Fruit fly (Drosophila melanogaster) whole organism, embryonic: ENCODE data around the gene CG34453.

ENCODE experiments used
- Ada2b ChIP-seq: fragments of 200-800 bp; sonication (Bioruptor generic); IDR thresholded peaks from 2 replicates; pipeline ENCODE4 v1.3.6; 2022; ENCODE audit warnings: missing biosample characterization, missing genetic modification characterization
- Adf1 ChIP-seq: fragments of 200-800 bp; sonication (Bioruptor generic); IDR thresholded peaks from 2 replicates; pipeline ENCODE4 v1.3.6; 2022; ENCODE audit warnings: missing biosample characterization, missing genetic modification characterization
- B-H1 ChIP-seq: fragments of 200-800 bp; sonication (Bioruptor generic); IDR thresholded peaks from 3 replicates; pipeline ENCODE4 v1.3.6; 2022; ENCODE audit warnings: missing biosample characterization, missing genetic modification characterization
- BEAF-32 ChIP-seq: fragments of 200-800 bp; sonication (Bioruptor generic); optimal IDR thresholded peaks from 3 replicates; lab custom pipeline; 2017; ENCODE audit warnings: missing biosample characterization, missing genetic modification characterization, mild to moderate bottlenecking, moderate library complexity, missing genetic modification reagents
- C15 ChIP-seq: fragments of 200-800 bp; sonication (Bioruptor generic); IDR thresholded peaks from 3 replicates; pipeline ENCODE4 v1.3.6; 2022; ENCODE audit warnings: missing biosample characterization, missing genetic modification characterization
- CG12391 ChIP-seq: fragments of 200-800 bp; sonication (Bioruptor generic); optimal IDR thresholded peaks from 3 replicates; lab custom pipeline; 2018; ENCODE audit warnings: missing biosample characterization, mild to moderate bottlenecking, missing genetic modification characterization, moderate library complexity
- CG15514 ChIP-seq: fragments of 200-800 bp; sonication (Bioruptor generic); optimal IDR thresholded peaks from 3 replicates; lab custom pipeline; 2017; ENCODE audit warnings: missing biosample characterization, missing genetic modification characterization, mild to moderate bottlenecking, moderate library complexity, missing genetic modification reagents
- CG15601 ChIP-seq: fragments of 200-800 bp; sonication (Bioruptor generic); optimal IDR thresholded peaks from 3 replicates; lab custom pipeline; 2019; ENCODE audit warnings: missing biosample characterization, mild to moderate bottlenecking, missing genetic modification characterization, moderate library complexity
- CG17568 ChIP-seq: fragments of 200-800 bp; sonication (Bioruptor generic); optimal IDR thresholded peaks from 2 replicates; lab custom pipeline; 2018; ENCODE audit warnings: missing biosample characterization, mild to moderate bottlenecking, missing genetic modification characterization, moderate library complexity
- CG18599 ChIP-seq: fragments of 200-800 bp; sonication (Bioruptor generic); optimal IDR thresholded peaks from 3 replicates; lab custom pipeline; 2017; ENCODE audit warnings: missing biosample characterization, missing genetic modification characterization, mild to moderate bottlenecking, moderate library complexity, missing genetic modification reagents
- CG2120 ChIP-seq: fragments of 200-800 bp; sonication (Bioruptor generic); optimal IDR thresholded peaks from 3 replicates; lab custom pipeline; 2016; ENCODE audit warnings: missing biosample characterization, missing genetic modification characterization
- CG2889 ChIP-seq: fragments of 200-800 bp; sonication (Bioruptor generic); IDR thresholded peaks from 3 replicates; pipeline ENCODE4 v1.3.6; 2022; ENCODE audit warnings: missing biosample characterization, missing genetic modification characterization
- CG32767 ChIP-seq: fragments of 200-800 bp; sonication (Bioruptor generic); IDR thresholded peaks from 2 replicates; pipeline ENCODE4 v1.3.6; 2022; ENCODE audit warnings: missing biosample characterization, missing genetic modification characterization
- CG4282 ChIP-seq: fragments of 200-800 bp; sonication (Bioruptor generic); optimal IDR thresholded peaks from 2 replicates; lab custom pipeline; 2016; ENCODE audit warnings: missing biosample characterization, missing genetic modification characterization
- CG43689 ChIP-seq: fragments of 200-800 bp; sonication (Bioruptor generic); IDR thresholded peaks from 2 replicates; pipeline ENCODE4 v1.3.6; 2022; ENCODE audit warnings: missing biosample characterization, missing genetic modification characterization
- CG8765 ChIP-seq: fragments of 200-800 bp; sonication (Bioruptor generic); IDR thresholded peaks from 2 replicates; pipeline ENCODE4 v1.3.6; 2022; ENCODE audit warnings: missing biosample characterization, missing genetic modification characterization
- CG9609 ChIP-seq: fragments of 200-800 bp; sonication (Bioruptor generic); optimal IDR thresholded peaks from 3 replicates; lab custom pipeline; 2016; ENCODE audit warnings: missing biosample characterization, missing genetic modification characterization
- CG9876 ChIP-seq: fragments of 200-800 bp; sonication (Bioruptor generic); optimal IDR thresholded peaks from 2 replicates; lab custom pipeline; 2016; ENCODE audit warnings: missing biosample characterization, missing genetic modification characterization
- Dip3 ChIP-seq: fragments of 200-800 bp; sonication (Bioruptor generic); optimal IDR thresholded peaks from 3 replicates; lab custom pipeline; 2016; ENCODE audit warnings: missing biosample characterization, missing genetic modification characterization
- HLH54F ChIP-seq: fragments of 200-800 bp; sonication (Bioruptor generic); optimal IDR thresholded peaks from 3 replicates; lab custom pipeline; 2016; ENCODE audit warnings: missing biosample characterization, missing genetic modification characterization
- HLHmδ ChIP-seq: fragments of 200-800 bp; sonication (Bioruptor generic); optimal IDR thresholded peaks from 2 replicates; lab custom pipeline; 2018; ENCODE audit warnings: missing biosample characterization, mild to moderate bottlenecking, missing genetic modification characterization, moderate library complexity
- Hmr ChIP-seq: fragments of 200-800 bp; sonication (Bioruptor generic); optimal IDR thresholded peaks from 3 replicates; lab custom pipeline; 2017; ENCODE audit warnings: mild to moderate bottlenecking, missing biosample characterization, missing genetic modification reagents, missing genetic modification characterization
- Lhr ChIP-seq: fragments of 200-800 bp; sonication (Bioruptor generic); optimal IDR thresholded peaks from 3 replicates; lab custom pipeline; 2017; ENCODE audit warnings: mild to moderate bottlenecking, missing biosample characterization, missing genetic modification reagents, missing genetic modification characterization
- Nf-YC ChIP-seq: fragments of 200-800 bp; optimal IDR thresholded peaks from 3 replicates; lab custom pipeline; 2019; ENCODE audit warnings: missing biosample characterization, mild to moderate bottlenecking, missing genetic modification characterization, moderate library complexity
- Oli ChIP-seq: fragments of 200-800 bp; sonication (Bioruptor generic); optimal IDR thresholded peaks from 2 replicates; lab custom pipeline; 2018; ENCODE audit warnings: missing biosample characterization, mild to moderate bottlenecking, missing genetic modification characterization, moderate library complexity
- Poxn ChIP-seq: fragments of 200-800 bp; sonication (Bioruptor generic); IDR thresholded peaks from 2 replicates; pipeline ENCODE4 v1.3.6; 2022; ENCODE audit warnings: missing biosample characterization, missing genetic modification characterization
- Scr ChIP-seq: fragments of 200-800 bp; sonication (Bioruptor generic); IDR thresholded peaks from 2 replicates; pipeline ENCODE4 v1.3.6; 2022; ENCODE audit warnings: missing biosample characterization, missing genetic modification characterization; ENCODE audit not compliant: partially characterized antibody
- Sox100B ChIP-seq: fragments of 200-800 bp; sonication (Bioruptor generic); optimal IDR thresholded peaks from 3 replicates; lab custom pipeline; 2018; ENCODE audit warnings: missing biosample characterization, mild to moderate bottlenecking, missing genetic modification characterization
- Tbp ChIP-seq: fragments of >200 bp; optimal IDR thresholded peaks from 2 replicates; lab custom pipeline; 2018; ENCODE audit warnings: missing biosample characterization, missing genetic modification characterization
- Trl ChIP-seq, 3 experiments: fragments of >200 bp in 2 of 3; fragments of 200-800 bp in 1 of 3; sonication (Bioruptor generic) in 1 of 3; optimal IDR thresholded peaks; 2 replicates in 1 of 3; 3 replicates in 2 of 3; lab custom pipeline; 2016 to 2017; ENCODE audit warnings: missing biosample characterization in 1 of 3, missing genetic modification characterization in 1 of 3
- dmrt11E ChIP-seq: fragments of 200-800 bp; sonication (Bioruptor generic); optimal IDR thresholded peaks from 3 replicates; lab custom pipeline; 2018; ENCODE audit warnings: missing biosample characterization, mild to moderate bottlenecking, missing genetic modification characterization, moderate library complexity
- dpn ChIP-seq, 2 experiments: fragments of 200-800 bp; sonication (Bioruptor generic); optimal IDR thresholded peaks; 3 replicates each; lab custom pipeline; 2016; ENCODE audit warnings: missing biosample characterization in 2 of 2, missing genetic modification characterization in 2 of 2
- lilli ChIP-seq: fragments of 200-800 bp; sonication (Bioruptor generic); optimal IDR thresholded peaks from 3 replicates; lab custom pipeline; 2016; ENCODE audit warnings: missing biosample characterization, missing genetic modification characterization
- lov ChIP-seq, 2 experiments: fragments of 200-800 bp in 1 of 2; fragments of >200 bp in 1 of 2; sonication (Bioruptor generic) in 1 of 2; IDR thresholded peaks in 1 of 2; optimal IDR thresholded peaks in 1 of 2; 2 replicates in 1 of 2; 3 replicates in 1 of 2; pipeline versions ENCODE4 v1.3.6 to Lab custom; 2017 to 2022; ENCODE audit warnings: missing biosample characterization in 1 of 2, missing genetic modification characterization in 1 of 2
- scrt ChIP-seq: fragments of 200-800 bp; sonication (Bioruptor generic); optimal IDR thresholded peaks from 2 replicates; lab custom pipeline; 2018; ENCODE audit warnings: missing biosample characterization, mild to moderate bottlenecking, missing genetic modification characterization, moderate library complexity
- sd ChIP-seq: fragments of 200-800 bp; sonication (Bioruptor generic); optimal IDR thresholded peaks from 3 replicates; lab custom pipeline; 2018; ENCODE audit warnings: missing biosample characterization, mild to moderate bottlenecking, missing genetic modification characterization, moderate library complexity
- slbo ChIP-seq: fragments of 200-800 bp; sonication (Bioruptor generic); IDR thresholded peaks from 2 replicates; pipeline ENCODE4 v1.3.6; 2022; ENCODE audit warnings: missing biosample characterization, missing genetic modification characterization
- tgo ChIP-seq: fragments of 200-800 bp; sonication (Bioruptor generic); IDR thresholded peaks from 3 replicates; pipeline ENCODE4 v1.3.6; 2022; ENCODE audit warnings: missing biosample characterization, missing genetic modification characterization
- yki ChIP-seq: fragments of >200 bp; optimal IDR thresholded peaks from 3 replicates; lab custom pipeline; 2018

CG34453 gene

DNA sequence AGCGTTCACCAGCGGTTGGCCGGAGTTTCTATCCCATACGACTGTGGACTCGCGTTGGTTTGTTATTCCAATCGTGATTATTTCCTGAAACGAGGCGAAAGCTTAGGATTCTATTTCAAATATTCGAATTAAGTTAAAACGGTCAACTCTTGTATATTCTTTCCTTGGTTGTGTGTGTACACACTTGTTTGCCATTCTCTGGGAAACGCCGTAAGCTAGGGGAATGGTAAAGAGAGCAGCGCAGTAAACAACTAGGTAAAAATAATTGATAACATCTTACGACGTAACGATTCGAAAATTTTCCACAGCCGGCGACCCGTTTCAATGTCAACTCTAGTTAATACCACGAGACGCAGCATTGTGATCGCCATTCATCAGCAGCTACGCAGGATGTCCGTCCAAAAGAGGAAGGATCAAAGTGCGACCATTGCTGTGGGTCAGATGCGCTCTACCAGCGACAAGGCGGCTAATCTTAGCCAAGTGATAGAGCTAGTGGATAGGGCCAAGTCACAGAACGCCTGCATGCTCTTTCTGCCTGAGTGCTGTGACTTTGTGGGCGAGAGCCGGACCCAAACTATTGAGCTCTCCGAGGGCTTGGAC, 29.5 kb downstream of the CG34453 start, which contains the start of gene NitFhit (continued):
- TF ChIP-seq Trl (optimal IDR thresholded peaks at IDR 0.05; lab: Kevin White, UChicago) (peak in 1 of 2 experiments; percentile 18), Trl (GFP tag; optimal IDR thresholded peaks at IDR 0.05; lab: Kevin White, UChicago) (no peak), Sox100B (GFP tag; lab: Kevin White, UChicago) (no peak), Nf-YC (tag; lab: Kevin White, UChicago) (no peak), CG2120 (GFP tag; lab: Kevin White, UChicago) (peak; percentile 15), B-H1 (no peak), CG32767 (GFP tag; lab: Robert Waterston, UW) (no peak), CG15514 (GFP tag; lab: Kevin White, UChicago) (peak; percentile 7), Oli (tag; lab: Kevin White, UChicago) (no peak), HLH54F (GFP tag; lab: Kevin White, UChicago) (no peak), lov (optimal IDR thresholded peaks at IDR 0.05; lab: Kevin White, UChicago) (no peak), lov (GFP tag; IDR thresholded peaks at IDR 0.05; lab: Robert Waterston, UW) (no peak), Poxn (no peak), Lhr (GFP tag; lab: Kevin White, UChicago) (no peak), Ada2b (GFP tag; lab: Robert Waterston, UW) (no peak), CG9609 (GFP tag; lab: Kevin White, UChicago) (no peak), scrt (GFP tag; lab: Kevin White, UChicago) (no peak), CG15601 (no peak), CG12391 (tag; lab: Kevin White, UChicago) (no peak), Dip3 (GFP tag; lab: Kevin White, UChicago) (no peak), CG8765 (no peak), CG18599 (GFP tag; lab: Kevin White, UChicago) (no peak), yki (lab: Kevin White, UChicago) (no peak), Adf1 (GFP tag; lab: Robert Waterston, UW) (no peak), BEAF-32 (GFP tag; lab: Kevin White, UChicago) (peak; percentile 6), sd (tag; lab: Kevin White, UChicago) (no peak), Scr (no peak), CG2889 (no peak), dpn (GFP tag; optimal IDR thresholded peaks at IDR 0.05; lab: Kevin White, UChicago) (no peak), Hmr (GFP tag; lab: Kevin White, UChicago) (no peak), slbo (GFP tag; lab: Robert Waterston, UW) (0 out of 2 replicates have a peak, but pooled peaks have one; percentile 4), CG4282 (no peak), Tbp (GFP tag; lab: Kevin White, UChicago) (no peak), CG9876 (no peak), CG17568 (no peak), dmrt11E (tag; lab: Kevin White, UChicago) (no peak), lilli (GFP tag; lab: Kevin White, UChicago) (no peak), tgo (no peak), HLHmδ (GFP tag; lab: Kevin White, UChicago) (no peak), CG43689 (no peak), C15 (no peak)
